Worm (Caenorhabditis elegans): Measurements from ENCODE around the gene gtap-1.

The gtap-1 gene

ce11 chrII:5779866-5780265, 53.2 kb downstream of the gtap-1 start (continued):
- TF ChIP-seq xbp-1 (tag; optimal IDR thresholded peaks at IDR 0.05) (peak; percentile 31), ceh-8 (GFP tag; optimal IDR thresholded peaks at IDR 0.05) (no peak), swsn-7 (tag; optimal IDR thresholded peaks at IDR 0.05) (peak; percentile 38), lin-14 (GFP tag; optimal IDR thresholded peaks at IDR 0.05) (peak; percentile 88), nhr-237 (tag; optimal IDR thresholded peaks at IDR 0.05) (no peak), ceh-82 (tag; optimal IDR thresholded peaks at IDR 0.05) (peak in 2 of 3 experiments; percentile 22 to 55), unc-86 (tag; optimal IDR thresholded peaks at IDR 0.05) (peak; percentile 17), rnt-1 (tag; optimal IDR thresholded peaks at IDR 0.05) (peak; percentile 36), nhr-47 (tag; optimal IDR thresholded peaks at IDR 0.05) (peak; percentile 51), C34B4.2 (tag; optimal IDR thresholded peaks at IDR 0.05) (no peak), aly-2 (tag; optimal IDR thresholded peaks at IDR 0.05) (no peak), fkh-4 (tag; optimal IDR thresholded peaks at IDR 0.05; ENCODE audit: borderline replicate concordance) (no peak), nhr-90 (tag; optimal IDR thresholded peaks at IDR 0.05; ENCODE audit: poor library complexity) (no peak), ztf-4 (tag; optimal IDR thresholded peaks at IDR 0.05) (no peak), lir-3 (tag; optimal IDR thresholded peaks at IDR 0.05; ENCODE audit: poor library complexity) (no peak), mep-1 (tag; optimal IDR thresholded peaks at IDR 0.05) (peak; percentile 52), tbx-2 (tag; optimal IDR thresholded peaks at IDR 0.05) (peak; percentile 28), snpc-4 (tag; optimal IDR thresholded peaks at IDR 0.05) (no peak), egl-27 (tag; optimal IDR thresholded peaks at IDR 0.05) (no peak), egl-13 (tag; optimal IDR thresholded peaks at IDR 0.05) (no peak), ama-1 (optimal IDR thresholded peaks at IDR 0.05) (no peak), elt-2 (tag; optimal IDR thresholded peaks at IDR 0.05) (no peak), alr-1 (tag; optimal IDR thresholded peaks at IDR 0.05; ENCODE audit: borderline replicate concordance) (no peak), ces-1 (GFP tag; optimal IDR thresholded peaks at IDR 0.05) (no peak), vab-15 (tag; optimal IDR thresholded peaks at IDR 0.05) (no peak), efl-1 (optimal IDR thresholded peaks at IDR 0.05) (peak; percentile 10 to 44), efl-1 (GFP tag; optimal IDR thresholded peaks at IDR 0.05 in 1 of 2) (no peak), unc-130 (tag; optimal IDR thresholded peaks at IDR 0.05) (no peak), nhr-19 (GFP tag; conservative IDR thresholded peaks at IDR 0.05) (peak; percentile 17; the same call in 1 of the 2 replicates), nhr-77 (tag; optimal IDR thresholded peaks at IDR 0.05) (no peak), fos-1 (tag; optimal IDR thresholded peaks at IDR 0.05) (peak; percentile 34), hlh-4 (tag; optimal IDR thresholded peaks at IDR 0.05) (no peak), irx-1 (tag; optimal IDR thresholded peaks at IDR 0.05) (no peak), hlh-17 (GFP tag; optimal IDR thresholded peaks at IDR 0.05; ENCODE audit: borderline replicate concordance) (no peak), blmp-1 (tag; optimal IDR thresholded peaks at IDR 0.05) (no peak), nhr-85 (tag) (no peak)

All from whole organism, L1 larva.